Worm (Caenorhabditis elegans) whole organism, mixed stage, embryonic: ENCODE data around the gene Y105C5A.508.
A peak's percentile ranks its signal among the peaks of the same experiment; 100 is the strongest.

ENCODE experiments used
- M03D4.4 ChIP-seq: sonication (generic microtip); optimal IDR thresholded peaks from 2 replicates; lab custom pipeline; 2017; ENCODE audit warnings: mild to moderate bottlenecking, missing genetic modification characterization, missing compliant biosample characterization
- bed-3 ChIP-seq: fragments of 200-800 bp; sonication (Bioruptor generic); optimal IDR thresholded peaks from 3 replicates; lab custom pipeline; 2018; ENCODE audit warnings: mild to moderate bottlenecking, missing genetic modification characterization, moderate library complexity, missing compliant biosample characterization
- blmp-1 ChIP-seq: fragments of 150-350 bp; optimal IDR thresholded peaks from 2 replicates; lab custom pipeline; 2014; ENCODE audit warnings: missing biosample characterization, missing genetic modification characterization
- ceh-39 ChIP-seq: fragments of 150-350 bp; optimal IDR thresholded peaks from 2 replicates; lab custom pipeline; 2014; ENCODE audit warnings: missing biosample characterization, missing genetic modification characterization
- ceh-43 ChIP-seq: fragments of 200-800 bp; sonication (Bioruptor generic); optimal IDR thresholded peaks from 2 replicates; lab custom pipeline; 2018; ENCODE audit warnings: mild to moderate bottlenecking, missing genetic modification characterization, moderate library complexity, missing compliant biosample characterization
- ceh-83 ChIP-seq: fragments of 200-800 bp; sonication (Bioruptor generic); optimal IDR thresholded peaks from 2 replicates; lab custom pipeline; 2018; ENCODE audit warnings: mild to moderate bottlenecking, missing genetic modification characterization, missing compliant biosample characterization
- ces-1 ChIP-seq: fragments of 150-350 bp; optimal IDR thresholded peaks from 2 replicates; lab custom pipeline; 2014; ENCODE audit warnings: missing biosample characterization, missing genetic modification reagents, missing genetic modification characterization
- cnd-1 ChIP-seq: fragments of 200-800 bp; sonication (Bioruptor generic); optimal IDR thresholded peaks from 2 replicates; lab custom pipeline; 2018; ENCODE audit warnings: mild to moderate bottlenecking, missing genetic modification characterization, missing compliant biosample characterization
- drap-1 ChIP-seq: fragments of 200-800 bp; sonication (Bioruptor generic); optimal IDR thresholded peaks from 3 replicates; lab custom pipeline; 2018; ENCODE audit warnings: mild to moderate bottlenecking, missing genetic modification characterization, missing compliant biosample characterization
- elt-1 ChIP-seq: sonication (generic microtip); optimal IDR thresholded peaks from 2 replicates; lab custom pipeline; 2017; ENCODE audit warnings: missing genetic modification characterization, mild to moderate bottlenecking, missing compliant biosample characterization, antibody characterized with exemption, moderate library complexity, borderline replicate concordance; ENCODE audit not compliant: insufficient read depth
- elt-3 ChIP-seq: fragments of 150-350 bp; optimal IDR thresholded peaks from 2 replicates; lab custom pipeline; 2014; ENCODE audit warnings: missing biosample characterization, missing genetic modification characterization
- flh-1 ChIP-seq: fragments of 200-800 bp; sonication (Bioruptor generic); optimal IDR thresholded peaks from 2 replicates; lab custom pipeline; 2018; ENCODE audit warnings: mild to moderate bottlenecking, missing genetic modification characterization, moderate library complexity, missing compliant biosample characterization
- ham-2 ChIP-seq: fragments of 200-800 bp; sonication (Bioruptor generic); optimal IDR thresholded peaks from 2 replicates; lab custom pipeline; 2018; ENCODE audit warnings: mild to moderate bottlenecking, missing genetic modification characterization, missing compliant biosample characterization
- hlh-1 ChIP-seq: fragments of 150-350 bp; optimal IDR thresholded peaks from 2 replicates; lab custom pipeline; 2014; ENCODE audit warnings: missing biosample characterization, missing genetic modification reagents, missing genetic modification characterization
- lin-13 ChIP-seq: fragments of 150-350 bp; optimal IDR thresholded peaks from 2 replicates; lab custom pipeline; 2014; ENCODE audit warnings: missing biosample characterization, missing genetic modification characterization
- lin-32 ChIP-seq: fragments of 200-800 bp; sonication (Bioruptor generic); optimal IDR thresholded peaks from 2 replicates; lab custom pipeline; 2018; ENCODE audit warnings: mild to moderate bottlenecking, missing genetic modification characterization, missing compliant biosample characterization
- lsy-2 ChIP-seq: fragments of 150-350 bp; optimal IDR thresholded peaks from 2 replicates; lab custom pipeline; 2014; ENCODE audit warnings: missing biosample characterization, missing genetic modification characterization
- mab-5 ChIP-seq: fragments of 150-350 bp; optimal IDR thresholded peaks from 2 replicates; lab custom pipeline; 2014; ENCODE audit warnings: missing biosample characterization, missing genetic modification characterization
- mep-1 ChIP-seq: fragments of 150-350 bp; optimal IDR thresholded peaks from 2 replicates; lab custom pipeline; 2017; ENCODE audit warnings: missing biosample characterization, missing genetic modification reagents, missing genetic modification characterization, inconsistent platforms
- mls-2 ChIP-seq: sonication (generic microtip); optimal IDR thresholded peaks from 2 replicates; lab custom pipeline; 2016; ENCODE audit warnings: mild to moderate bottlenecking, missing genetic modification characterization, moderate library complexity, missing compliant biosample characterization
- nhr-12 ChIP-seq: fragments of 150-350 bp; optimal IDR thresholded peaks from 2 replicates; lab custom pipeline; 2014; ENCODE audit warnings: missing biosample characterization, missing genetic modification characterization
- nhr-2 ChIP-seq: fragments of 150-350 bp; optimal IDR thresholded peaks from 2 replicates; lab custom pipeline; 2014; ENCODE audit warnings: missing biosample characterization, missing genetic modification characterization
- nhr-237 ChIP-seq: fragments of 150-350 bp; optimal IDR thresholded peaks from 2 replicates; lab custom pipeline; 2014; ENCODE audit warnings: missing biosample characterization, missing genetic modification characterization
- nhr-28 ChIP-seq: fragments of 150-350 bp; optimal IDR thresholded peaks from 2 replicates; lab custom pipeline; 2014; ENCODE audit warnings: missing biosample characterization, missing genetic modification characterization
- nhr-76 ChIP-seq: sonication (generic microtip); optimal IDR thresholded peaks from 2 replicates; lab custom pipeline; 2017; ENCODE audit warnings: missing biosample characterization, missing genetic modification characterization
- pha-4 ChIP-seq: fragments of 150-350 bp; optimal IDR thresholded peaks from 2 replicates; lab custom pipeline; 2018; ENCODE audit warnings: missing biosample characterization, missing genetic modification reagents, missing genetic modification characterization
- sem-2 ChIP-seq: fragments of 200-800 bp; sonication (Bioruptor generic); optimal IDR thresholded peaks from 2 replicates; lab custom pipeline; 2018; ENCODE audit warnings: mild to moderate bottlenecking, missing genetic modification characterization, missing compliant biosample characterization
- snpc-4 ChIP-seq: fragments of 150-350 bp; optimal IDR thresholded peaks from 2 replicates; lab custom pipeline; 2014; ENCODE audit warnings: missing biosample characterization, missing genetic modification characterization
- sptf-1 ChIP-seq: sonication (generic microtip); optimal IDR thresholded peaks from 2 replicates; lab custom pipeline; 2017; ENCODE audit warnings: mild to moderate bottlenecking, missing genetic modification characterization, moderate library complexity, missing compliant biosample characterization
- tbx-8 ChIP-seq: fragments of 200-800 bp; sonication (Bioruptor generic); optimal IDR thresholded peaks from 2 replicates; lab custom pipeline; 2018; ENCODE audit warnings: mild to moderate bottlenecking, missing genetic modification characterization, moderate library complexity, missing compliant biosample characterization
- unc-120 ChIP-seq: sonication (generic microtip); optimal IDR thresholded peaks from 2 replicates; lab custom pipeline; 2017; ENCODE audit warnings: missing genetic modification characterization, missing compliant biosample characterization; ENCODE audit not compliant: poor library complexity, severe bottlenecking
- unc-39 ChIP-seq: fragments of 150-350 bp; optimal IDR thresholded peaks from 2 replicates; lab custom pipeline; 2014; ENCODE audit warnings: missing biosample characterization, missing genetic modification characterization
- unc-62 ChIP-seq: fragments of 150-350 bp; optimal IDR thresholded peaks from 2 replicates; lab custom pipeline; 2014; ENCODE audit warnings: missing biosample characterization, missing genetic modification reagents, missing genetic modification characterization
- zip-8 ChIP-seq: fragments of 150-350 bp; optimal IDR thresholded peaks from 2 replicates; lab custom pipeline; 2014; ENCODE audit warnings: missing biosample characterization, missing genetic modification characterization
- ztf-11 ChIP-seq: fragments of 150-350 bp; optimal IDR thresholded peaks from 2 replicates; lab custom pipeline; 2014; ENCODE audit warnings: missing biosample characterization, missing genetic modification characterization

Gene Y105C5A.508

DNA sequence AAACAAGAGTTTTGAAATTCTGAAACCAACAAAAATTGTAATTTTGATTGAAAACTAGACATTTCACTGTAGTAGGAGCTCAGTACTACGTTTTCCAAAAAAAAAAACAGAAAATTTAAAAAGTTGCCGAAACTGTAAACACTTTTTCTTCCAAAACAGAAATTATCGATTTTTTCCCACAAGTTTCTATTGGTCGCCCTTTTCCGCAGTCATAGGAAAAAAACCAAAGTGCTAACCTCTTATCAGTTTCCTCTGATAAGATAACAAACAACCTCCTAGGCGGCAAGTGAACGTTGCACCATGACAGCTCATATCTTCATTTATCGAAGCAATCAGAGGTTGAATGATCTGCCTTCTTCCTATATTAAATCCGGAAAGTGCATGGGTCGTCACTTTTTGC, 24.7 kb upstream of the Y105C5A.508 start:
- TF ChIP-seq lin-13 (no peak), flh-1 (GFP tag; lab: Kevin White, UChicago) (no peak)

DNA sequence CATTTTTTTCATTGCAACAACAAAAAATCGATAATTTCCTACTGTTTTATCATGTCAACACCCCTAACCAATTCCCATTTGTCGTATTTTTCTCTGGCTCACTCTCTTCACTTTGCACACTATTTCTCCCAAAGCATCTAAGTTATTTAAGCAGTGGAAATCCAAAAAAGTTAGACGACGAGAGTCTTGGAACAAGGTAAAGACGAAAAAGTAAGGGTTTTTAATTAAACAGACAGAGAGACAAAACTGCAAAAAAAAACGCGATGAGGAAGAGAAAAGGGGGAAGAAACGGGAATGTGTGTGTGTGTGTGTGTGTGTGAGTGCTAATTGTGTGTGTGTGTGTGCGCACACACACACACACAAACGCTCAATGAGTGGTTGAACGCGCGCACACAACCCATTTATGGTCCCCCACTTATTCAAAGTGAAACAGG, 22.5 kb upstream of the Y105C5A.508 start:
- no peak for TF ChIP-seq nhr-28 (tag; lab: Kevin White, UChicago)
- peak; percentile 47 for TF ChIP-seq M03D4.4
- TF ChIP-seq elt-1 (tag; lab: Kevin White, UChicago), result no peak
- TF ChIP-seq ham-2 (GFP tag; lab: Kevin White, UChicago), result no peak
- TF ChIP-seq cnd-1 (tag; lab: Kevin White, UChicago), result peak; percentile 33
- peak; percentile 57 for TF ChIP-seq lin-13
- peak; percentile 54 for TF ChIP-seq pha-4 (tag; lab: Kevin White, UChicago)
- peak; percentile 81 for TF ChIP-seq ces-1 (GFP tag; lab: Kevin White, UChicago)
- no peak for TF ChIP-seq drap-1 (GFP tag; lab: Kevin White, UChicago)
- peak; percentile 37 for TF ChIP-seq mep-1 (tag; lab: Kevin White, UChicago)
- peak; percentile 71 for TF ChIP-seq sptf-1 (tag; lab: Kevin White, UChicago)
- peak; percentile 17 for TF ChIP-seq nhr-2 (tag; lab: Kevin White, UChicago)
- TF ChIP-seq unc-120, result peak; percentile 26
- no peak for TF ChIP-seq ztf-11 (tag; lab: Kevin White, UChicago)
- TF ChIP-seq lsy-2 (tag; lab: Kevin White, UChicago), result peak; percentile 46
- no peak for TF ChIP-seq ceh-83 (GFP tag; lab: Kevin White, UChicago)
- TF ChIP-seq mls-2 (tag; lab: Kevin White, UChicago), result peak; percentile 66

DNA sequence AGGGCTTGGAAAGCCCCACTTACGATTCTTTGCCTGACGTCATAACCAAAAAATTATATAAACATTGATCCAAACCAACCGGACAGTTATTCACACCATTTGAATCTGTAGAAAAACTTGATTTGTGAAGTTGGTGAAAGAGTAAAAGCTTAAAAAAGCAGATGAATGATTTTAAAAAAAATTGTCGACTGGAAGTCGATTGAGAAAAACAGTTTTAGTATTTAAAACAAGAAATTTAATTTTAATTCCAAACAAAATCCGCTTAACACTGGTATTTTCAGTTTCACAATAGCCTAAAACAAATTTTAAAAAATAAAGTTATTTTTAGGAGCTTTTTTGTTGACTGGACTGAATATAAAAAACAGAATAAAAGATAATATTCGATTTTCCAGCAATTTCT, 19.4 kb upstream of the Y105C5A.508 start, which contains the start of gene Y105C5A.1:
Gene Y105C5A.1 (minus strand): TSS at position 101 of the 400 bp plus-strand sequence.
- TF ChIP-seq elt-1 (tag; lab: Kevin White, UChicago) (no peak), nhr-2 (tag; lab: Kevin White, UChicago) (no peak), M03D4.4 (no peak), nhr-12 (no peak), lsy-2 (tag; lab: Kevin White, UChicago) (no peak), ces-1 (GFP tag; lab: Kevin White, UChicago) (no peak), ham-2 (GFP tag; lab: Kevin White, UChicago) (no peak), nhr-76 (no peak), mls-2 (tag; lab: Kevin White, UChicago) (no peak), ceh-83 (GFP tag; lab: Kevin White, UChicago) (no peak), unc-62 (GFP tag; lab: Kevin White, UChicago) (no peak), mep-1 (tag; lab: Kevin White, UChicago) (no peak), ceh-43 (GFP tag; lab: Kevin White, UChicago) (no peak), unc-39 (tag; lab: Kevin White, UChicago) (no peak), tbx-8 (GFP tag; lab: Kevin White, UChicago) (no peak), sptf-1 (tag; lab: Kevin White, UChicago) (no peak), hlh-1 (tag; lab: Kevin White, UChicago) (no peak)

DNA sequence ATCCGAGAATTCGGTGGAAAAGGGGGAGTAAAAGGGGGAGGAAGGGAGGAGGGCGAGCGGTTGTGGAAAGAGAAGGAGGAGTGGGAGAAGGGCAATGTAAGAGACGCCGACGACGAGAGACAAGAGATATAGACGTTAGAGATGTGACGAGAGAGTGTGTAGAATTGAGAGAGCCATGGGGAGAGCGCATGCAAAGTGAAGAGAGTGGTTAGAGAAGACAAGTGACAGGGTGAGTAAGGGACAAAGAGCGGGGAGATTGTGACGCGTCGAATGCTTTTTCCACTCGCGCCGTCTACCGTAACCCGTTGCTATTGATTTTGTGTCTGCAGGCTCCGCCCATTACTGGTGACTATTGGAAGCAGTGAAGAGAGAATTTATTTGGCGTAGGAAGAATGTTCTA, 12.9 kb upstream of the Y105C5A.508 start:
- TF ChIP-seq ces-1 (GFP tag; lab: Kevin White, UChicago), result peak; percentile 89
- TF ChIP-seq unc-39 (tag; lab: Kevin White, UChicago), result no peak
- TF ChIP-seq nhr-28 (tag; lab: Kevin White, UChicago), result no peak
- no peak for TF ChIP-seq blmp-1 (tag; lab: Kevin White, UChicago)
- no peak for TF ChIP-seq M03D4.4
- peak; percentile 43 for TF ChIP-seq mep-1 (tag; lab: Kevin White, UChicago)
- no peak for TF ChIP-seq snpc-4 (tag; lab: Kevin White, UChicago)
- TF ChIP-seq ceh-83 (GFP tag; lab: Kevin White, UChicago), result peak; percentile 77
- TF ChIP-seq unc-62 (GFP tag; lab: Kevin White, UChicago), result peak; percentile 93
- no peak for TF ChIP-seq mls-2 (tag; lab: Kevin White, UChicago)
- peak; percentile 52 for TF ChIP-seq nhr-2 (tag; lab: Kevin White, UChicago)
- TF ChIP-seq bed-3 (GFP tag; lab: Kevin White, UChicago), result no peak
- peak; percentile 74 for TF ChIP-seq ham-2 (GFP tag; lab: Kevin White, UChicago)
- TF ChIP-seq lin-32 (GFP tag; lab: Kevin White, UChicago), result no peak
- peak; percentile 81 for TF ChIP-seq elt-3
- TF ChIP-seq zip-8 (tag; lab: Kevin White, UChicago), result no peak
- TF ChIP-seq drap-1 (GFP tag; lab: Kevin White, UChicago), result no peak
- TF ChIP-seq nhr-12, result no peak
- TF ChIP-seq flh-1 (GFP tag; lab: Kevin White, UChicago), result no peak
- TF ChIP-seq nhr-237 (tag; lab: Kevin White, UChicago), result peak; percentile 63
- peak; percentile 97 for TF ChIP-seq lsy-2 (tag; lab: Kevin White, UChicago)
- TF ChIP-seq unc-120, result no peak
- peak; percentile 41 for TF ChIP-seq hlh-1 (tag; lab: Kevin White, UChicago)
- TF ChIP-seq ceh-39 (tag; lab: Kevin White, UChicago), result no peak
- TF ChIP-seq elt-1 (tag; lab: Kevin White, UChicago), result peak; percentile 22
- peak; percentile 25 for TF ChIP-seq ztf-11 (tag; lab: Kevin White, UChicago)
- TF ChIP-seq cnd-1 (tag; lab: Kevin White, UChicago), result no peak
- TF ChIP-seq sem-2, result no peak
- no peak for TF ChIP-seq nhr-76
- no peak for TF ChIP-seq ceh-43 (GFP tag; lab: Kevin White, UChicago)
- TF ChIP-seq sptf-1 (tag; lab: Kevin White, UChicago), result peak; percentile 52
- TF ChIP-seq mab-5 (tag; lab: Kevin White, UChicago), result peak; percentile 36
- peak; percentile 29 for TF ChIP-seq lin-13
- TF ChIP-seq tbx-8 (GFP tag; lab: Kevin White, UChicago), result no peak
- peak; percentile 89 for TF ChIP-seq pha-4 (tag; lab: Kevin White, UChicago)
